Fruit fly (Drosophila melanogaster) whole organism, embryonic: ENCODE data around the gene Sem1.

Experiments
- BtbVII ChIP-seq: fragments of 200-800 bp; sonication (Bioruptor generic); optimal IDR thresholded peaks from 3 replicates; lab custom pipeline; 2017; ENCODE audit warnings: missing biosample characterization, mild to moderate bottlenecking, missing genetic modification characterization
- CG10654 ChIP-seq: fragments of 200-800 bp; sonication (Bioruptor generic); optimal IDR thresholded peaks from 2 replicates; lab custom pipeline; 2016; ENCODE audit warnings: missing biosample characterization, missing genetic modification characterization
- CG10979 ChIP-seq: fragments of 200-800 bp; sonication (Bioruptor generic); optimal IDR thresholded peaks from 2 replicates; lab custom pipeline; 2018; ENCODE audit warnings: missing biosample characterization, mild to moderate bottlenecking, missing genetic modification characterization, moderate library complexity
- CG12155 ChIP-seq: fragments of 200-800 bp; sonication (Bioruptor generic); optimal IDR thresholded peaks from 3 replicates; lab custom pipeline; 2016; ENCODE audit warnings: missing biosample characterization, missing genetic modification characterization
- CG14050 ChIP-seq: fragments of 200-800 bp; sonication (Bioruptor generic); IDR thresholded peaks from 3 replicates; pipeline ENCODE4 v1.3.6; 2022; ENCODE audit warnings: missing biosample characterization, missing genetic modification characterization
- CG1602 ChIP-seq: fragments of 200-800 bp; sonication (Bioruptor generic); optimal IDR thresholded peaks from 3 replicates; lab custom pipeline; 2016; ENCODE audit warnings: missing biosample characterization, missing genetic modification characterization
- CG17186 ChIP-seq: fragments of 200-800 bp; sonication (Bioruptor generic); optimal IDR thresholded peaks from 3 replicates; lab custom pipeline; 2017; ENCODE audit warnings: missing biosample characterization, missing genetic modification reagents, missing genetic modification characterization
- CG18011 ChIP-seq: fragments of 200-800 bp; sonication (Bioruptor generic); optimal IDR thresholded peaks from 2 replicates; lab custom pipeline; 2017; ENCODE audit warnings: missing biosample characterization, missing genetic modification characterization, mild to moderate bottlenecking, moderate library complexity, missing genotype
- CG32532 ChIP-seq: fragments of 200-800 bp; sonication (Bioruptor generic); IDR thresholded peaks from 2 replicates; pipeline ENCODE4 v1.3.6; 2022; ENCODE audit warnings: missing biosample characterization, missing genetic modification characterization
- CG5245 ChIP-seq: fragments of 200-800 bp; sonication (Bioruptor generic); optimal IDR thresholded peaks from 3 replicates; lab custom pipeline; 2016; ENCODE audit warnings: missing biosample characterization, missing genetic modification characterization
- CG7786 ChIP-seq: fragments of 200-800 bp; sonication (Bioruptor generic); optimal IDR thresholded peaks from 2 replicates; lab custom pipeline; 2016; ENCODE audit warnings: missing biosample characterization, missing genetic modification characterization
- CG8478 ChIP-seq: fragments of >200 bp; optimal IDR thresholded peaks from 2 replicates; lab custom pipeline; 2018
- CG8944 ChIP-seq: fragments of 200-800 bp; sonication (Bioruptor generic); optimal IDR thresholded peaks from 3 replicates; lab custom pipeline; 2016; ENCODE audit warnings: missing biosample characterization, missing genetic modification characterization
- CG9609 ChIP-seq: fragments of 200-800 bp; sonication (Bioruptor generic); optimal IDR thresholded peaks from 3 replicates; lab custom pipeline; 2016; ENCODE audit warnings: missing biosample characterization, missing genetic modification characterization
- Camta ChIP-seq: fragments of 200-800 bp; sonication (Bioruptor generic); optimal IDR thresholded peaks from 2 replicates; lab custom pipeline; 2016; ENCODE audit warnings: missing biosample characterization, missing genetic modification characterization
- Dek ChIP-seq: fragments of 200-800 bp; sonication (Bioruptor generic); optimal IDR thresholded peaks from 3 replicates; lab custom pipeline; 2019; ENCODE audit warnings: missing biosample characterization, mild to moderate bottlenecking, missing genetic modification characterization, moderate library complexity
- H15 ChIP-seq: fragments of 200-800 bp; sonication (Bioruptor generic); IDR thresholded peaks from 3 replicates; pipeline ENCODE4 v1.3.6; 2022; ENCODE audit warnings: missing biosample characterization, missing genetic modification characterization
- HLH54F ChIP-seq: fragments of 200-800 bp; sonication (Bioruptor generic); optimal IDR thresholded peaks from 3 replicates; lab custom pipeline; 2016; ENCODE audit warnings: missing biosample characterization, missing genetic modification characterization
- NK7.1 ChIP-seq: fragments of 200-800 bp; sonication (Bioruptor generic); optimal IDR thresholded peaks from 3 replicates; lab custom pipeline; 2016; ENCODE audit warnings: missing biosample characterization, missing genetic modification characterization
- Optix ChIP-seq: fragments of 200-800 bp; sonication (Bioruptor generic); IDR thresholded peaks from 3 replicates; pipeline ENCODE4 v1.3.6; 2022; ENCODE audit warnings: missing biosample characterization, missing genetic modification characterization
- Rx ChIP-seq: fragments of 200-800 bp; sonication (Bioruptor generic); IDR thresholded peaks from 2 replicates; pipeline ENCODE4 v1.3.6; 2022; ENCODE audit warnings: missing biosample characterization, missing genetic modification characterization
- Sox100B ChIP-seq: fragments of 200-800 bp; sonication (Bioruptor generic); optimal IDR thresholded peaks from 3 replicates; lab custom pipeline; 2018; ENCODE audit warnings: missing biosample characterization, mild to moderate bottlenecking, missing genetic modification characterization
- Sox102F ChIP-seq: fragments of 200-800 bp; sonication (Bioruptor generic); optimal IDR thresholded peaks from 2 replicates; lab custom pipeline; 2018; ENCODE audit warnings: missing biosample characterization, mild to moderate bottlenecking, missing genetic modification characterization, moderate library complexity
- Xbp1 ChIP-seq: fragments of 200-800 bp; sonication (Bioruptor generic); optimal IDR thresholded peaks from 3 replicates; lab custom pipeline; 2016; ENCODE audit warnings: missing biosample characterization, mild to moderate bottlenecking, missing genetic modification characterization
- ap ChIP-seq: fragments of 200-800 bp; sonication (Bioruptor generic); IDR thresholded peaks from 2 replicates; pipeline ENCODE4 v1.3.6; 2022; ENCODE audit warnings: missing biosample characterization, missing genetic modification characterization
- ash1 ChIP-seq: fragments of 200-800 bp; sonication (Bioruptor generic); optimal IDR thresholded peaks from 2 replicates; lab custom pipeline; 2018; ENCODE audit warnings: missing biosample characterization, mild to moderate bottlenecking, missing genetic modification characterization
- bsh ChIP-seq, 2 experiments: fragments of 200-800 bp; sonication (Bioruptor generic); optimal IDR thresholded peaks; 2 replicates each; lab custom pipeline; 2017 to 2018; ENCODE audit warnings: mild to moderate bottlenecking in 2 of 2, missing biosample characterization in 2 of 2, missing genetic modification characterization in 2 of 2, moderate library complexity in 1 of 2
- esg ChIP-seq: fragments of 200-800 bp; sonication (Bioruptor generic); conservative IDR thresholded peaks from 2 replicates; pipeline ENCODE4 v1.3.6; 2022; ENCODE audit warnings: missing biosample characterization, missing genetic modification characterization
- fd102C ChIP-seq: fragments of 200-800 bp; sonication (Bioruptor generic); optimal IDR thresholded peaks from 2 replicates; lab custom pipeline; 2018; ENCODE audit warnings: missing biosample characterization, mild to moderate bottlenecking, missing genetic modification characterization, moderate library complexity
- gcm2 ChIP-seq: fragments of 200-800 bp; sonication (Bioruptor generic); optimal IDR thresholded peaks from 2 replicates; lab custom pipeline; 2016; ENCODE audit warnings: missing biosample characterization, missing genetic modification characterization
- hb ChIP-seq: fragments of 200-800 bp; sonication (Bioruptor generic); IDR thresholded peaks from 3 replicates; pipeline ENCODE4 v1.3.6; 2022; ENCODE audit warnings: missing biosample characterization, missing genetic modification characterization; ENCODE audit not compliant: partially characterized antibody
- hbn ChIP-seq: fragments of 200-800 bp; sonication (Bioruptor generic); IDR thresholded peaks from 2 replicates; pipeline ENCODE4 v1.3.6; 2022; ENCODE audit warnings: missing biosample characterization, missing genetic modification characterization; ENCODE audit not compliant: partially characterized antibody
- inv ChIP-seq: fragments of 200-800 bp; sonication (Bioruptor generic); IDR thresholded peaks from 2 replicates; pipeline ENCODE4 v1.3.6; 2022; ENCODE audit warnings: missing biosample characterization, missing genetic modification characterization; ENCODE audit not compliant: partially characterized antibody
- lov ChIP-seq, 2 experiments: fragments of 200-800 bp in 1 of 2; fragments of >200 bp in 1 of 2; sonication (Bioruptor generic) in 1 of 2; IDR thresholded peaks in 1 of 2; optimal IDR thresholded peaks in 1 of 2; 2 replicates in 1 of 2; 3 replicates in 1 of 2; pipeline versions ENCODE4 v1.3.6 to Lab custom; 2017 to 2022; ENCODE audit warnings: missing biosample characterization in 1 of 2, missing genetic modification characterization in 1 of 2
- mam ChIP-seq: fragments of 200-800 bp; sonication (Bioruptor generic); optimal IDR thresholded peaks from 3 replicates; lab custom pipeline; 2016; ENCODE audit warnings: missing biosample characterization, missing genetic modification characterization
- pita ChIP-seq: fragments of 200-800 bp; sonication (Bioruptor generic); optimal IDR thresholded peaks from 2 replicates; lab custom pipeline; 2017; ENCODE audit warnings: missing biosample characterization, mild to moderate bottlenecking, missing genetic modification characterization
- pzg ChIP-seq: fragments of 200-800 bp; sonication (Bioruptor generic); optimal IDR thresholded peaks from 3 replicates; lab custom pipeline; 2018; ENCODE audit warnings: missing biosample characterization, mild to moderate bottlenecking, missing genetic modification characterization, moderate library complexity
- shn ChIP-seq: fragments of 200-800 bp; sonication (Bioruptor generic); optimal IDR thresholded peaks from 3 replicates; lab custom pipeline; 2016; ENCODE audit warnings: missing biosample characterization, missing genetic modification characterization
- zf30C ChIP-seq: fragments of 200-800 bp; sonication (Bioruptor generic); optimal IDR thresholded peaks from 3 replicates; lab custom pipeline; 2018; ENCODE audit warnings: missing biosample characterization, mild to moderate bottlenecking, missing genetic modification characterization

Gene Sem1

dm6 chr2L:7049009-7049647 is 14.7 kb upstream of the Sem1 start (continued):
- TF ChIP-seq CG7786 (GFP tag; lab: Kevin White, UChicago) (peak; percentile 25), esg (GFP tag; lab: Robert Waterston, UW) (no peak), shn (GFP tag; lab: Kevin White, UChicago) (peak; percentile 45), Sox100B (GFP tag; lab: Kevin White, UChicago) (no peak), CG1602 (GFP tag; lab: Kevin White, UChicago) (no peak), Optix (no peak), CG8944 (GFP tag; lab: Kevin White, UChicago) (no peak), CG17186 (GFP tag; lab: Kevin White, UChicago) (no peak), CG10654 (GFP tag; lab: Kevin White, UChicago) (no peak), BtbVII (GFP tag; lab: Kevin White, UChicago) (peak; percentile 71), hb (GFP tag; lab: Robert Waterston, UW) (peak; percentile 100), CG8478 (lab: Kevin White, UChicago) (no peak), Xbp1 (GFP tag; lab: Kevin White, UChicago) (peak; percentile 30), NK7.1 (no peak), zf30C (GFP tag; lab: Kevin White, UChicago) (no peak), CG10979 (tag; lab: Kevin White, UChicago) (no peak), CG9609 (GFP tag; lab: Kevin White, UChicago) (no peak), hbn (GFP tag; lab: Robert Waterston, UW) (peak; percentile 60), pzg (GFP tag; lab: Kevin White, UChicago) (peak; percentile 23), mam (GFP tag; lab: Kevin White, UChicago) (no peak), lov (optimal IDR thresholded peaks at IDR 0.05; lab: Kevin White, UChicago) (no peak), lov (GFP tag; IDR thresholded peaks at IDR 0.05; lab: Robert Waterston, UW) (0 out of 3 replicates have a peak, but pooled peaks have one; percentile 13), CG18011 (no peak), gcm2 (no peak), bsh (GFP tag; optimal IDR thresholded peaks at IDR 0.05; lab: Kevin White, UChicago) (peak; percentile 19 to 24), Dek (tag; lab: Kevin White, UChicago) (no peak), H15 (GFP tag; lab: Robert Waterston, UW) (no peak), HLH54F (GFP tag; lab: Kevin White, UChicago) (no peak), ash1 (GFP tag; lab: Kevin White, UChicago) (peak; percentile 50), CG14050 (no peak), fd102C (GFP tag; lab: Kevin White, UChicago) (no peak), inv (peak; percentile 90), Camta (no peak), ap (no peak), Sox102F (GFP tag; lab: Kevin White, UChicago) (no peak), CG5245 (GFP tag; lab: Kevin White, UChicago) (peak; percentile 21), pita (GFP tag; lab: Kevin White, UChicago) (no peak), CG32532 (GFP tag; lab: Robert Waterston, UW) (peak; percentile 50; the same call in 1 of the 2 replicates), Rx (GFP tag; lab: Robert Waterston, UW) (no peak), CG12155 (GFP tag; lab: Kevin White, UChicago) (no peak)
- TF ChIP-seq, all 482 proteins: peak for 174
